Fruit fly (Drosophila melanogaster) whole organism, adult: ENCODE results near the gene CG15643.

Experiments used
- CG11617 ChIP-seq: fragments of 200-800 bp; sonication (Bioruptor generic); optimal IDR thresholded peaks from 2 replicates; lab custom pipeline; 2017; ENCODE audit warnings: mild to moderate bottlenecking, missing biosample characterization, missing genetic modification reagents, missing genetic modification characterization
- CG12768 ChIP-seq: fragments of 200-800 bp; sonication (Bioruptor generic); optimal IDR thresholded peaks from 2 replicates; lab custom pipeline; 2017; ENCODE audit warnings: missing biosample characterization, missing genetic modification characterization, mild to moderate bottlenecking, moderate library complexity, missing genetic modification reagents
- CG14711 ChIP-seq: fragments of 200-800 bp; sonication (Bioruptor generic); optimal IDR thresholded peaks from 2 replicates; lab custom pipeline; 2018; ENCODE audit warnings: missing biosample characterization, mild to moderate bottlenecking, missing genetic modification characterization, moderate library complexity
- CG1620 ChIP-seq: fragments of 200-800 bp; sonication (Bioruptor generic); optimal IDR thresholded peaks from 2 replicates; lab custom pipeline; 2016; ENCODE audit warnings: missing biosample characterization, missing genetic modification characterization
- CG33017 ChIP-seq: fragments of 200-800 bp; sonication (Bioruptor generic); optimal IDR thresholded peaks from 2 replicates; lab custom pipeline; 2018; ENCODE audit warnings: missing biosample characterization, mild to moderate bottlenecking, missing genetic modification characterization, moderate library complexity
- CG5204 ChIP-seq: fragments of 200-800 bp; sonication (Bioruptor generic); optimal IDR thresholded peaks from 2 replicates; lab custom pipeline; 2016; ENCODE audit warnings: missing biosample characterization, missing genetic modification characterization
- CG7045 ChIP-seq: fragments of 200-800 bp; sonication (Bioruptor generic); optimal IDR thresholded peaks from 2 replicates; lab custom pipeline; 2017; ENCODE audit warnings: missing biosample characterization, mild to moderate bottlenecking, missing genetic modification characterization
- CG7101 ChIP-seq: fragments of 200-800 bp; sonication (Bioruptor generic); optimal IDR thresholded peaks from 2 replicates; lab custom pipeline; 2018; ENCODE audit warnings: missing biosample characterization, mild to moderate bottlenecking, missing genetic modification characterization, moderate library complexity
- Clk ChIP-seq: fragments of 200-800 bp; sonication (Bioruptor generic); optimal IDR thresholded peaks from 2 replicates; lab custom pipeline; 2017; ENCODE audit warnings: missing biosample characterization, missing genetic modification characterization
- Crg-1 ChIP-seq: fragments of 200-800 bp; sonication (Bioruptor generic); optimal IDR thresholded peaks from 2 replicates; lab custom pipeline; 2016; ENCODE audit warnings: missing biosample characterization, missing genetic modification characterization
- Hr96 ChIP-seq: fragments of 200-800 bp; sonication (Bioruptor generic); optimal IDR thresholded peaks from 2 replicates; lab custom pipeline; 2016; ENCODE audit warnings: missing biosample characterization, missing genetic modification characterization
- Mnt ChIP-seq: fragments of 200-800 bp; sonication (Bioruptor generic); optimal IDR thresholded peaks from 2 replicates; lab custom pipeline; 2016; ENCODE audit warnings: missing biosample characterization, mild to moderate bottlenecking, missing genetic modification characterization
- bab1 ChIP-seq: fragments of 200-800 bp; sonication (Bioruptor generic); optimal IDR thresholded peaks from 3 replicates; lab custom pipeline; 2019; ENCODE audit warnings: missing biosample characterization, mild to moderate bottlenecking, missing genetic modification characterization, moderate library complexity
- cic ChIP-seq: fragments of 200-800 bp; sonication (Bioruptor generic); optimal IDR thresholded peaks from 2 replicates; lab custom pipeline; 2017; ENCODE audit warnings: missing biosample characterization, mild to moderate bottlenecking, missing genetic modification characterization, moderate library complexity
- cnc ChIP-seq, 2 experiments: fragments of >200 bp; optimal IDR thresholded peaks; 2 replicates each; lab custom pipeline; 2017
- kay ChIP-seq: fragments of 200-800 bp; sonication (Bioruptor generic); peaks from one replicate; lab custom pipeline; 2016; ENCODE audit warnings: missing biosample characterization, missing genetic modification characterization, borderline replicate concordance
- ovo ChIP-seq: fragments of 200-800 bp; sonication (Bioruptor generic); optimal IDR thresholded peaks from 2 replicates; lab custom pipeline; 2016; ENCODE audit warnings: missing biosample characterization, missing genetic modification characterization
- pad ChIP-seq: fragments of 200-800 bp; sonication (Bioruptor generic); optimal IDR thresholded peaks from 3 replicates; lab custom pipeline; 2017; ENCODE audit warnings: missing biosample characterization, missing genetic modification characterization, mild to moderate bottlenecking, moderate library complexity, missing genetic modification reagents
- tj ChIP-seq: fragments of 200-800 bp; sonication (Bioruptor generic); optimal IDR thresholded peaks from 3 replicates; lab custom pipeline; 2017; ENCODE audit warnings: missing biosample characterization, mild to moderate bottlenecking, missing genetic modification characterization, moderate library complexity
- toe ChIP-seq: fragments of 200-800 bp; sonication (Bioruptor generic); optimal IDR thresholded peaks from 2 replicates; lab custom pipeline; 2016; ENCODE audit warnings: missing biosample characterization, missing genetic modification characterization

CG15643 gene

DNA sequence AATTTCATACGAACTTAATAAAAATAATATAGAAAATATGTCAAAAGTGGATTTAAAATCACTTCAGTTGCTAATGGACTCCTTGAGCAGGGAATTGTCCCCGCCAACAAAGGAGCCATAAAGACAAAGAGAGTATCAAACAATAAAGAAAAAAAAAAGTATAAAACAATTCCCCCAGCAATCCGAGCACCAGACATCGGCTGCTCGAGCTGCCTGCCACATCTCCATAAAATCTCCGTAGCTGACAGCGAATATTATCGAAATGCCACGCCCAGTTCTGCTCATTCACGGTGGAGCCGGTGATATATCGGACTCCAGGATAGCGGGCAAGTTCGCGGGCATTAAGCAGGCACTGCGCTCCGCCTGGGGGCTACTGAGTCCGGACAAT lies 3.0 kb downstream of the CG15643 start, which contains the start of gene CG7860:
Gene CG7860 (plus strand): TSS at position 11 of the 388 bp plus-strand sequence.
- no peak for TF ChIP-seq tj (GFP tag; lab: Kevin White, UChicago)
- no peak for TF ChIP-seq CG7101 (tag; lab: Kevin White, UChicago)
- no peak for TF ChIP-seq CG1620 (GFP tag; lab: Kevin White, UChicago)
- no peak for TF ChIP-seq ovo (GFP tag; lab: Kevin White, UChicago)
- no peak for TF ChIP-seq Mnt (GFP tag; lab: Kevin White, UChicago)
- no peak for TF ChIP-seq pad (GFP tag; lab: Kevin White, UChicago)
- no peak for TF ChIP-seq Hr96
- TF ChIP-seq CG11617: no peak
- TF ChIP-seq CG5204 (GFP tag; lab: Kevin White, UChicago): no peak
- TF ChIP-seq cnc (optimal IDR thresholded peaks at IDR 0.05; lab: Kevin White, UChicago): no peak
- TF ChIP-seq bab1 (GFP tag; lab: Kevin White, UChicago): no peak
- TF ChIP-seq CG33017 (tag; lab: Kevin White, UChicago): no peak
- TF ChIP-seq CG7045 (GFP tag; lab: Kevin White, UChicago): no peak
- no peak for TF ChIP-seq cic
- TF ChIP-seq Crg-1 (GFP tag; lab: Kevin White, UChicago): no peak
- TF ChIP-seq CG14711 (tag; lab: Kevin White, UChicago): no peak

DNA sequence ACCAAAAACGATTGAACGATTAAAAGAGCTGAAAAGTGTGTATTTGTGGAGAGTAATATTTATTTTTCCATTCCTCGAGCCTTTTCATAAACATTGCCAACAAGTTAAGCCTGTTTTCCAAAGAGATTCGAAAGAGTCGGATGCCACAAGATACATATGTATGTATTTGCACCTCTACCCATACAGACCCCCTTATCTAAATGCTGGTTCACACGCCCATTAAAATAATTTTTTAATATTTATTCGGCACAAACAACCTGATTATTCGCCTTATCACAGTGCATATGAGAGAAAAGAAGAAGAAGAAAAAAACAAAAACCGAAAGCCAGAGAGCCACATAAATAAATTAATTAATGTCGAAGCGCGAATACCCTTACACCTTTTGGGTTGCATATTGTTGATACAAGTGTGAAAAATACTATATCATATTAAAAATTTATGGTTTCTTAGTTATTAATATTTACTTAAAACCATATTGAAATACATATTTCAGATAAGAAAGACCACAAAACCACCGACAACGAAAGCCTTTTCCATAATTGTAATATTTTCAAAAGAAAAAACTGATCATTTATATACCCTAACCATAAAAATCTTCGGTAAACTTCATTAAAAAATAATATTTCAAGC lies 3.5 kb downstream of the CG15643 start:
- TF ChIP-seq Clk (GFP tag; lab: Kevin White, UChicago) (no peak), ovo (GFP tag; lab: Kevin White, UChicago) (no peak), cic (no peak), Mnt (GFP tag; lab: Kevin White, UChicago) (no peak), CG1620 (GFP tag; lab: Kevin White, UChicago) (no peak), bab1 (GFP tag; lab: Kevin White, UChicago) (peak; percentile 18), CG7101 (tag; lab: Kevin White, UChicago) (peak; percentile 25), tj (GFP tag; lab: Kevin White, UChicago) (no peak), CG12768 (no peak), cnc (optimal IDR thresholded peaks at IDR 0.05; lab: Kevin White, UChicago) (no peak), Crg-1 (GFP tag; lab: Kevin White, UChicago) (no peak), CG11617 (no peak), toe (GFP tag; lab: Kevin White, UChicago) (no peak), CG7045 (GFP tag; lab: Kevin White, UChicago) (no peak)

DNA sequence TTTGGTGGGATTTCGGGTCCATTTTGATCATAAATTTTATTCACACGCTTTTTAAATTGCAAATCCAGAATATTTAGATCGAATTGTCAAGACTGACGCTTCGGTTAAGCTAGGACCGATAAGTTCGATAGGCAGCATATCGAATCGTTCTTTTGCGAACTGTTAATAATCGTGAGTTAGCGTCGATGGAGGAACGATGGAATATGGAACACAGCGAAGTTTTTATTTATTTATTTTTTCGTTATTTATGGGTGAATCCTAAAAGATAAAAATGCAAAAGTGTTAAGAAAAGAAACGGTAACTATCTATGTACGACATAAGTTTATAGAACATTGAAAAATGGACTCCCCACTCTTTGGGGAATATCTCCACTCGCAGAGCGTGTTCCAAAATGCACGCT lies 16.0 kb downstream of the CG15643 start, which contains the start of gene CG42300:
Gene CG42300 (minus strand): TSS at position 101 of the 400 bp plus-strand sequence.
- TF ChIP-seq kay: no peak
- no peak for TF ChIP-seq Hr96
- no peak for TF ChIP-seq cnc (optimal IDR thresholded peaks at IDR 0.05; lab: Kevin White, UChicago)
- no peak for TF ChIP-seq Crg-1 (GFP tag; lab: Kevin White, UChicago)
- TF ChIP-seq Mnt (GFP tag; lab: Kevin White, UChicago): no peak
- TF ChIP-seq CG7045 (GFP tag; lab: Kevin White, UChicago): no peak
- TF ChIP-seq CG1620 (GFP tag; lab: Kevin White, UChicago): no peak
- no peak for TF ChIP-seq cic
- no peak for TF ChIP-seq Clk (GFP tag; lab: Kevin White, UChicago)
- no peak for TF ChIP-seq CG33017 (tag; lab: Kevin White, UChicago)
- no peak for TF ChIP-seq bab1 (GFP tag; lab: Kevin White, UChicago)
- no peak for TF ChIP-seq CG14711 (tag; lab: Kevin White, UChicago)
- TF ChIP-seq pad (GFP tag; lab: Kevin White, UChicago): no peak
- TF ChIP-seq CG12768: no peak
- no peak for TF ChIP-seq tj (GFP tag; lab: Kevin White, UChicago)
- no peak for TF ChIP-seq CG11617
- no peak for TF ChIP-seq CG5204 (GFP tag; lab: Kevin White, UChicago)
- TF ChIP-seq CG7101 (tag; lab: Kevin White, UChicago): no peak

DNA sequence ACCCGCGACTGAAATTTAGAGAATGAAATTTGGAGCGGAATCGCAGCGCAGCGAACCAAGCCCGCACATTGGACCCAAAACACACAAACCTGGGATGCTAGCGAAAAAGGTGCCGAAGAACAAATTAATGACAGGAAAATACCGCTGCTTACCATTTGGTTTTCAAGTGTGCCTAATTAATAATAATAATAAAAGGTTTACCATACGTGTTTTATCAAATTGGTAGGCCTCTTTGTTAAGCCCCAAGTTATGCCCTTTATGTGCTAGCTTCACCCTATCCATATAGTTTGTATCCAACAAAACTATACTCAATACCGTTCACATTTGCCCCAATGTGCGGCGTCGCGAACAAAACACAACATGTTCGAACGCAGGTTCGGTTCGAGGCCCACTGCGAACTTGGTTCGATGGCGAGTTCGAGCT lies 17.7 kb downstream of the CG15643 start, which contains the start of gene Ac13E:
Gene Ac13E (minus strand): TSS at position 23 of the 423 bp plus-strand sequence.
- peak; percentile 86 for TF ChIP-seq Hr96
- TF ChIP-seq cnc (optimal IDR thresholded peaks at IDR 0.05; lab: Kevin White, UChicago): no peak
- peak; percentile 49 for TF ChIP-seq cic
- peak; percentile 83 for TF ChIP-seq Mnt (GFP tag; lab: Kevin White, UChicago)
- TF ChIP-seq Crg-1 (GFP tag; lab: Kevin White, UChicago): peak; percentile 80
- peak; percentile 79 for TF ChIP-seq pad (GFP tag; lab: Kevin White, UChicago)
- peak; percentile 84 for TF ChIP-seq toe (GFP tag; lab: Kevin White, UChicago)
- TF ChIP-seq CG7101 (tag; lab: Kevin White, UChicago): peak; percentile 91
- TF ChIP-seq tj (GFP tag; lab: Kevin White, UChicago): peak; percentile 71
- peak; percentile 84 for TF ChIP-seq CG1620 (GFP tag; lab: Kevin White, UChicago)
- peak; percentile 92 for TF ChIP-seq CG11617
- TF ChIP-seq ovo (GFP tag; lab: Kevin White, UChicago): peak; percentile 66
- peak; percentile 81 for TF ChIP-seq CG33017 (tag; lab: Kevin White, UChicago)
- peak; percentile 86 for TF ChIP-seq CG12768
- peak; percentile 91 for TF ChIP-seq bab1 (GFP tag; lab: Kevin White, UChicago)
- TF ChIP-seq Clk (GFP tag; lab: Kevin White, UChicago): peak; percentile 42
- peak; percentile 82 for TF ChIP-seq CG5204 (GFP tag; lab: Kevin White, UChicago)
- TF ChIP-seq CG14711 (tag; lab: Kevin White, UChicago): peak; percentile 79
- peak; percentile 80 for TF ChIP-seq CG7045 (GFP tag; lab: Kevin White, UChicago)
- TF ChIP-seq kay: peak; percentile 64

DNA sequence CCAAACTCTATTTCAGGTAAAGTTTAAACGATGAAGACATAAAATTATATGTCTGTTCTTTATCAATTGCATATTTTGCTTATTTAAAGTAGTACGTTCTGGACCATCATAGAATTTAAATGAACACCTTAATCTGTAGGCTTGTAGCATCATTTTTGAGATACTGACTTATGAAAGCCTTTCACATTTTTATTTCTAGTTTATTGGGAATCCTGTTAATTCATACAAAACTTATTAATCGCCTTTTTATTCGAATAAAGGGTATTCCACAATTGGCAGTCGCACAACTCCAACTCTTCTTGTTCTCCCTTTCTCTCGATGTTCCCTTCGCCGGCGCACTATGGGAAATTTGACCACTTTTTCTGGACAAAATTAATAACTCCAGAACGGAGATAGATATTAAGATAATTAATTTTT lies 19.5 kb downstream of the CG15643 start:
- TF ChIP-seq CG7045 (GFP tag; lab: Kevin White, UChicago): no peak
- no peak for TF ChIP-seq pad (GFP tag; lab: Kevin White, UChicago)
- peak; percentile 17 for TF ChIP-seq bab1 (GFP tag; lab: Kevin White, UChicago)
- TF ChIP-seq kay: no peak
- no peak for TF ChIP-seq tj (GFP tag; lab: Kevin White, UChicago)
- no peak for TF ChIP-seq CG33017 (tag; lab: Kevin White, UChicago)
